Worm (Caenorhabditis elegans): ENCODE data around the gene F54D5.5.
A peak's percentile ranks its signal among the peaks of the same experiment; 100 is the strongest.

F54D5.5 gene

ce11 chrII:11547254-11547687 is 19.5 kb downstream of the F54D5.5 start, which contains the start of gene F54D5.7 (continued):
- TF ChIP-seq lir-3 (tag; optimal IDR thresholded peaks at IDR 0.05; ENCODE audit: poor library complexity) (peak; percentile 22), fkh-4 (tag; optimal IDR thresholded peaks at IDR 0.05; ENCODE audit: borderline replicate concordance) (no peak), jun-1 (tag; optimal IDR thresholded peaks at IDR 0.05) (no peak)

ce11 chrII:11545952-11546325 is 20.9 kb downstream of the F54D5.5 start:
- TF ChIP-seq C34B4.2 (tag; optimal IDR thresholded peaks at IDR 0.05) (no peak), unc-130 (tag; optimal IDR thresholded peaks at IDR 0.05) (no peak), nhr-76 (tag; optimal IDR thresholded peaks at IDR 0.05) (no peak), nhr-19 (GFP tag; conservative IDR thresholded peaks at IDR 0.05) (no peak), nhr-85 (tag) (no peak), zip-4 (GFP tag; optimal IDR thresholded peaks at IDR 0.05) (no peak), egl-13 (tag; optimal IDR thresholded peaks at IDR 0.05) (no peak), irx-1 (tag; optimal IDR thresholded peaks at IDR 0.05) (no peak), rnt-1 (tag; optimal IDR thresholded peaks at IDR 0.05) (no peak), nhr-28 (tag; optimal IDR thresholded peaks at IDR 0.05) (no peak)

ce11 chrII:11545299-11545951 is 21.4 kb downstream of the F54D5.5 start, which contains the start of gene dnj-13:
Gene dnj-13 (plus strand): TSS chrII:11545701.
- peak; percentile 95 for TF ChIP-seq grh-1 (GFP tag; IDR thresholded peaks at IDR 0.05)
- TF ChIP-seq hlh-4 (tag; optimal IDR thresholded peaks at IDR 0.05), result no peak
- peak; percentile 80 to 83 for TF ChIP-seq efl-1 (optimal IDR thresholded peaks at IDR 0.05)
- TF ChIP-seq efl-1 (GFP tag; optimal IDR thresholded peaks at IDR 0.05 in 1 of 2), result peak; percentile 75 to 98
- peak; percentile 96 for TF ChIP-seq xbp-1 (tag; optimal IDR thresholded peaks at IDR 0.05)
- TF ChIP-seq C04F5.9 (tag; optimal IDR thresholded peaks at IDR 0.05), result peak; percentile 86
- TF ChIP-seq swsn-7 (tag; optimal IDR thresholded peaks at IDR 0.05), result peak; percentile 99
- TF ChIP-seq nhr-84 (tag; optimal IDR thresholded peaks at IDR 0.05), result no peak
- TF ChIP-seq zag-1 (tag; optimal IDR thresholded peaks at IDR 0.05), result no peak
- peak; percentile 91 for TF ChIP-seq nhr-77 (tag; optimal IDR thresholded peaks at IDR 0.05)
- TF ChIP-seq ceh-90 (tag; optimal IDR thresholded peaks at IDR 0.05), result peak; percentile 30
- peak; percentile 92 for TF ChIP-seq ceh-88 (GFP tag; IDR thresholded peaks at IDR 0.05)
- no peak for TF ChIP-seq Y116A8C.19 (tag; optimal IDR thresholded peaks at IDR 0.05; ENCODE audit: borderline replicate concordance)
- TF ChIP-seq nhr-76 (tag; optimal IDR thresholded peaks at IDR 0.05), result peak; percentile 64
- TF ChIP-seq ets-5 (GFP tag; IDR thresholded peaks at IDR 0.05), result no peak
- TF ChIP-seq efl-3 (GFP tag; optimal IDR thresholded peaks at IDR 0.05), result peak; percentile 62
- TF ChIP-seq mab-9 (GFP tag; IDR thresholded peaks at IDR 0.05), result peak; percentile 96
- peak; percentile 95 for TF ChIP-seq unc-86 (tag; optimal IDR thresholded peaks at IDR 0.05)
- no peak for TF ChIP-seq ceh-63 (GFP tag; optimal IDR thresholded peaks at IDR 0.05)
- peak; percentile 67 for TF ChIP-seq vab-15 (tag; optimal IDR thresholded peaks at IDR 0.05)
- TF ChIP-seq F16B12.6 (tag; optimal IDR thresholded peaks at IDR 0.05), result peak; percentile 27
- TF ChIP-seq ceh-82 (tag; optimal IDR thresholded peaks at IDR 0.05), result peak; percentile 92 to 97 (median 94)
- peak; percentile 99 for TF ChIP-seq lin-14 (GFP tag; optimal IDR thresholded peaks at IDR 0.05)
- TF ChIP-seq lin-35 (GFP tag; optimal IDR thresholded peaks at IDR 0.05), result peak; percentile 85 to 89
- TF ChIP-seq hpl-2 (GFP tag; optimal IDR thresholded peaks at IDR 0.05), result peak; percentile 22
- peak; percentile 10 for TF ChIP-seq unc-30 (tag; optimal IDR thresholded peaks at IDR 0.05)
- TF ChIP-seq ceh-8 (GFP tag; optimal IDR thresholded peaks at IDR 0.05), result peak; percentile 91
- peak; percentile 84 for TF ChIP-seq lin-15B (tag; optimal IDR thresholded peaks at IDR 0.05)
- no peak for TF ChIP-seq nhr-12 (tag; optimal IDR thresholded peaks at IDR 0.05)
- peak; percentile 74 to 81 (median 79) for TF ChIP-seq dpl-1 (GFP tag; optimal IDR thresholded peaks at IDR 0.05)
- TF ChIP-seq jun-1 (tag; optimal IDR thresholded peaks at IDR 0.05), result peak; percentile 94
- TF ChIP-seq hlh-17 (GFP tag; optimal IDR thresholded peaks at IDR 0.05; ENCODE audit: borderline replicate concordance), result no peak
- peak; percentile 98 for TF ChIP-seq egl-13 (tag; optimal IDR thresholded peaks at IDR 0.05)
- TF ChIP-seq ztf-11 (tag; optimal IDR thresholded peaks at IDR 0.05), result peak in 1 of 2 experiments; percentile 88
- TF ChIP-seq C16A3.4 (tag; optimal IDR thresholded peaks at IDR 0.05), result peak; percentile 91
- peak; percentile 77 for TF ChIP-seq fkh-10 (GFP tag; optimal IDR thresholded peaks at IDR 0.05)
- peak; percentile 0 for TF ChIP-seq ama-1 (optimal IDR thresholded peaks at IDR 0.05)
- TF ChIP-seq nhr-47 (tag; optimal IDR thresholded peaks at IDR 0.05), result peak; percentile 98
- TF ChIP-seq snu-23 (GFP tag; optimal IDR thresholded peaks at IDR 0.05), result peak; percentile 100

All from whole organism, L1 larva.